Worm (Caenorhabditis elegans): ENCODE data around the gene col-44.

ce11 chrX:13592367-13592766 is 1.1 kb downstream of the col-44 start, which contains the start of gene F54B11.4:
- TF ChIP-seq nhr-77 (tag; optimal IDR thresholded peaks at IDR 0.05) (no peak), ceh-16 (tag; optimal IDR thresholded peaks at IDR 0.05) (no peak), nhr-11 (tag; optimal IDR thresholded peaks at IDR 0.05) (no peak), aly-2 (tag; optimal IDR thresholded peaks at IDR 0.05) (no peak)

Data from whole organism, L3 larva.